Worm (Caenorhabditis elegans) whole organism, L3 larva: ENCODE data around the gene T03G6.3.
A peak's percentile ranks its signal among the peaks of the same experiment; 100 is the strongest.

Experiments used
- R02D3.7 ChIP-seq: fragments of 150-350 bp; optimal IDR thresholded peaks from 2 replicates; lab custom pipeline; 2014; ENCODE audit warnings: missing biosample characterization, missing genetic modification characterization
- ZK546.5 ChIP-seq: sonication (generic microtip); optimal IDR thresholded peaks from 2 replicates; lab custom pipeline; 2017; ENCODE audit warnings: missing biosample characterization, missing genetic modification characterization
- aly-2 ChIP-seq: fragments of 150-350 bp; optimal IDR thresholded peaks from 2 replicates; lab custom pipeline; 2014; ENCODE audit warnings: missing biosample characterization, missing genetic modification characterization
- ama-1 ChIP-seq: fragments of 150-350 bp; optimal IDR thresholded peaks from 2 replicates; lab custom pipeline; 2018
- ceh-28 ChIP-seq: fragments of 150-350 bp; optimal IDR thresholded peaks from 2 replicates; lab custom pipeline; 2014; ENCODE audit warnings: missing biosample characterization, missing genetic modification reagents, missing genetic modification characterization
- ceh-82 ChIP-seq: fragments of 150-350 bp; optimal IDR thresholded peaks from 2 replicates; lab custom pipeline; 2014; ENCODE audit warnings: missing biosample characterization, missing genetic modification characterization
- egl-5 ChIP-seq: fragments of 150-350 bp; optimal IDR thresholded peaks from 2 replicates; lab custom pipeline; 2017; ENCODE audit warnings: missing biosample characterization, missing genetic modification reagents, missing genetic modification characterization, inconsistent platforms
- elt-2 ChIP-seq: sonication (generic microtip); optimal IDR thresholded peaks from 2 replicates; lab custom pipeline; 2016; ENCODE audit warnings: missing genetic modification reagents, mild to moderate bottlenecking, missing genetic modification characterization, missing compliant biosample characterization
- elt-3 ChIP-seq, 3 experiments: fragments of 150-350 bp in 1 of 3; sonication (generic microtip) in 2 of 3; optimal IDR thresholded peaks; 2 replicates in 2 of 3; 4 replicates in 1 of 3; lab custom pipeline; 2014 to 2017; ENCODE audit warnings: missing biosample characterization in 3 of 3, missing genetic modification characterization in 3 of 3
- eor-1 ChIP-seq, 2 experiments: fragments of 150-350 bp; optimal IDR thresholded peaks; 2 replicates each; lab custom pipeline; 2014 to 2018; ENCODE audit warnings: missing biosample characterization in 2 of 2, missing genetic modification characterization in 2 of 2
- fkh-10 ChIP-seq: sonication (generic microtip); optimal IDR thresholded peaks from 2 replicates; lab custom pipeline; 2017; ENCODE audit warnings: missing biosample characterization, missing genetic modification reagents, missing genetic modification characterization
- fos-1 ChIP-seq: fragments of 150-350 bp; optimal IDR thresholded peaks from 2 replicates; lab custom pipeline; 2014; ENCODE audit warnings: missing biosample characterization, missing genetic modification characterization
- hmg-11 ChIP-seq: sonication (generic microtip); optimal IDR thresholded peaks from 2 replicates; lab custom pipeline; 2016; ENCODE audit warnings: missing genetic modification characterization, missing compliant biosample characterization
- lin-15B ChIP-seq: fragments of 150-350 bp; optimal IDR thresholded peaks from 2 replicates; lab custom pipeline; 2014; ENCODE audit warnings: missing biosample characterization, missing genetic modification characterization
- lin-39 ChIP-seq: fragments of 150-350 bp; optimal IDR thresholded peaks from 2 replicates; lab custom pipeline; 2018; ENCODE audit warnings: missing biosample characterization, missing genetic modification reagents, missing genetic modification characterization
- lsy-12 ChIP-seq: sonication (generic microtip); optimal IDR thresholded peaks from 2 replicates; lab custom pipeline; 2016; ENCODE audit warnings: mild to moderate bottlenecking, missing genetic modification characterization, missing compliant biosample characterization
- mml-1 ChIP-seq: fragments of 150-350 bp; sonication (generic microtip); optimal IDR thresholded peaks from 3 replicates; lab custom pipeline; 2014; ENCODE audit warnings: missing biosample characterization, missing genetic modification characterization
- nfya-1 ChIP-seq: sonication (generic microtip); optimal IDR thresholded peaks from 2 replicates; lab custom pipeline; 2017; ENCODE audit warnings: missing genetic modification characterization, mild to moderate bottlenecking, missing compliant biosample characterization, antibody characterized with exemption, moderate library complexity; ENCODE audit not compliant: insufficient read depth
- nhr-11 ChIP-seq: fragments of 150-350 bp; optimal IDR thresholded peaks from 2 replicates; lab custom pipeline; 2014; ENCODE audit warnings: missing biosample characterization, missing genetic modification characterization
- nhr-12 ChIP-seq: fragments of 150-350 bp; optimal IDR thresholded peaks from 2 replicates; lab custom pipeline; 2014; ENCODE audit warnings: missing biosample characterization, missing genetic modification characterization
- nhr-23 ChIP-seq: fragments of 150-350 bp; optimal IDR thresholded peaks from 2 replicates; lab custom pipeline; 2014; ENCODE audit warnings: missing biosample characterization, missing genetic modification reagents, missing genetic modification characterization
- nhr-237 ChIP-seq: fragments of 150-350 bp; optimal IDR thresholded peaks from 2 replicates; lab custom pipeline; 2014; ENCODE audit warnings: missing biosample characterization, missing genetic modification characterization
- nhr-25 ChIP-seq: sonication (generic microtip); optimal IDR thresholded peaks from 2 replicates; lab custom pipeline; 2017; ENCODE audit warnings: missing biosample characterization, missing genetic modification characterization
- nhr-28 ChIP-seq: fragments of 150-350 bp; optimal IDR thresholded peaks from 2 replicates; lab custom pipeline; 2014; ENCODE audit warnings: missing biosample characterization, missing genetic modification characterization
- pha-4 ChIP-seq: fragments of 150-350 bp; optimal IDR thresholded peaks from 2 replicates; lab custom pipeline; 2014; ENCODE audit warnings: missing biosample characterization, missing genetic modification reagents, missing genetic modification characterization
- pqm-1 ChIP-seq: fragments of 150-350 bp; optimal IDR thresholded peaks from 2 replicates; lab custom pipeline; 2017; ENCODE audit warnings: missing biosample characterization, missing genetic modification characterization, inconsistent platforms
- sea-2 ChIP-seq: fragments of 150-350 bp; sonication (generic microtip); optimal IDR thresholded peaks from 4 replicates; lab custom pipeline; 2014; ENCODE audit warnings: missing biosample characterization, missing genetic modification reagents, missing genetic modification characterization
- snpc-4 ChIP-seq: fragments of 150-350 bp; optimal IDR thresholded peaks from 2 replicates; lab custom pipeline; 2014; ENCODE audit warnings: missing biosample characterization, missing genetic modification characterization
- tbx-2 ChIP-seq: sonication (generic microtip); optimal IDR thresholded peaks from 2 replicates; lab custom pipeline; 2016; ENCODE audit warnings: mild to moderate bottlenecking, missing genetic modification characterization, missing compliant biosample characterization
- unc-39 ChIP-seq: sonication (generic microtip); optimal IDR thresholded peaks from 4 replicates; lab custom pipeline; 2017; ENCODE audit warnings: missing biosample characterization, missing genetic modification characterization
- unc-62 ChIP-seq: fragments of 150-350 bp; sonication (generic microtip); optimal IDR thresholded peaks from 4 replicates; lab custom pipeline; 2014; ENCODE audit warnings: missing biosample characterization, missing genetic modification reagents, missing genetic modification characterization
- zag-1 ChIP-seq: fragments of 150-350 bp; optimal IDR thresholded peaks from 2 replicates; lab custom pipeline; 2014; ENCODE audit warnings: missing biosample characterization, missing genetic modification characterization
- ztf-11 ChIP-seq: fragments of 150-350 bp; optimal IDR thresholded peaks from 2 replicates; lab custom pipeline; 2014; ENCODE audit warnings: missing biosample characterization, missing genetic modification characterization
- ztf-4 ChIP-seq: fragments of 150-350 bp; optimal IDR thresholded peaks from 2 replicates; lab custom pipeline; 2014; ENCODE audit warnings: missing biosample characterization, missing genetic modification characterization

T03G6.3 gene

DNA sequence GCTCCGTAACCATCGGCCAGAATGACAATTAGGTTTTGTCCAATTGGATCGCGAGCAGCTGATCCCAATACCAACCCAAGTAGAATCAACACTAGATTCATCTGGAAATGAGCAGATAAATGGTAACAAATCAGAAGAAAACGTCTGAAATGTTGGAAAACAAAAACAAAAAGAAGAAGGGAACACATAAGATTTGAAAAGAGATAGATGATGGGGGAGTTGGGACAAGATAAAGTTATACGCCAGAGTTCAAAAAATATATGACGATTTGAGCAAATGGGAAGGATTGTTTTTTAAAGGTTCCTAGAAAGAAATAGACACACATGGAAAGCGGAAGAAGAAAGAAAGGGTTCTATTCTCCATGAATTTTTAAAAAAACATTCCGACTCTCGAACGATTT is at the start of gene T03G6.3:
Gene T03G6.3, minus strand, starts transcription at position 101 of the 400 bp plus-strand sequence.
- TF ChIP-seq fos-1 (no peak), lin-39 (tag; lab: Kevin White, UChicago) (no peak), pha-4 (tag; lab: Kevin White, UChicago) (no peak), pqm-1 (tag; lab: Kevin White, UChicago) (no peak), hmg-11 (tag; lab: Kevin White, UChicago) (no peak), R02D3.7 (tag; lab: Kevin White, UChicago) (no peak), fkh-10 (no peak), nhr-28 (tag; lab: Kevin White, UChicago) (no peak), nhr-23 (tag; lab: Kevin White, UChicago) (no peak), ceh-82 (tag; lab: Kevin White, UChicago) (no peak), lsy-12 (tag; lab: Kevin White, UChicago) (no peak)

ce11 chrX:2664273-2664672 is 48.7 kb upstream of the T03G6.3 start, which contains the start of gene F54G2.1:
F54G2.1 (minus strand) TSS chrX:2664373.
- TF ChIP-seq unc-62 (GFP tag; lab: Kevin White, UChicago), result no peak
- no peak for TF ChIP-seq lin-15B (tag; lab: Kevin White, UChicago)
- TF ChIP-seq nhr-28 (tag; lab: Kevin White, UChicago), result no peak
- no peak for TF ChIP-seq ztf-11 (tag; lab: Kevin White, UChicago)
- no peak for TF ChIP-seq fkh-10
- no peak for TF ChIP-seq pqm-1 (tag; lab: Kevin White, UChicago)
- TF ChIP-seq lin-39 (tag; lab: Kevin White, UChicago), result no peak
- TF ChIP-seq nhr-11, result no peak
- TF ChIP-seq tbx-2, result no peak

- TF ChIP-seq nhr-237 (tag; lab: Kevin White, UChicago) (no peak), elt-2 (tag; lab: Kevin White, UChicago) (peak; percentile 9), ceh-82 (tag; lab: Kevin White, UChicago) (no peak), snpc-4 (tag; lab: Kevin White, UChicago) (peak; percentile 26), sea-2 (no peak), lsy-12 (tag; lab: Kevin White, UChicago) (no peak), R02D3.7 (tag; lab: Kevin White, UChicago) (no peak), aly-2 (tag; lab: Kevin White, UChicago) (no peak), ZK546.5 (tag; lab: Kevin White, UChicago) (no peak), elt-3 (tag; optimal IDR thresholded peaks at IDR 0.05; lab: Kevin White, UChicago) (no peak), ztf-11 (tag; lab: Kevin White, UChicago) (no peak)
- TF ChIP-seq, all 47 proteins: peak for 2
Measured at ce11 chrX:2663798-2664197, 48.3 kb upstream of the T03G6.3 start.

DNA sequence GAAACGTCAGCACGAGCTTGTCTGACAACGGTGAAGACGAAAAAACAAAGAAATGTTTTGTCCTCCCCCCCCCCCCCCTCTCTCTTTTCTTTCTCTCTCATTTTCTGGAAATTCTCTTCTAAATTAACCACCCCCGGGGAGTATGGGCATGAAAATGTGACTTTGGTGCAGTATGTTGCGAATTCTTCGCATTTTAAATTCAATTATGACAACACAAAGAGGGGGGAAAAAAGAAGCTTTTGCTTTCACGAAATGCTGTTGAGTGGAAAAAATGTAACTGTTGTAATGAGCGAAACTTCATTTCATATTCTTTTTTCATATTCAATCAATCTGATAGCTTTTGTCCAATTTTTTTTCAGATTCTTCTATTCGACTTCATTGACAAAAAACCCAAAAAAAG is 38.8 kb upstream of the T03G6.3 start:
- peak; percentile 79 for TF ChIP-seq fkh-10
- no peak for TF ChIP-seq ztf-11 (tag; lab: Kevin White, UChicago)

- no peak for TF ChIP-seq egl-5
- TF ChIP-seq zag-1, result no peak
- TF ChIP-seq ceh-28, result no peak
- no peak for TF ChIP-seq ztf-4 (tag; lab: Kevin White, UChicago)
- no peak for TF ChIP-seq unc-39 (tag; lab: Kevin White, UChicago)
- no peak for TF ChIP-seq mml-1
- no peak for TF ChIP-seq nhr-11
- TF ChIP-seq fkh-10, result no peak
- no peak for TF ChIP-seq ama-1 (lab: Kevin White, UChicago)
- TF ChIP-seq sea-2, result no peak
- TF ChIP-seq nfya-1, result no peak
- TF ChIP-seq pqm-1 (tag; lab: Kevin White, UChicago), result no peak
- no peak for TF ChIP-seq nhr-23 (tag; lab: Kevin White, UChicago)
- TF ChIP-seq aly-2 (tag; lab: Kevin White, UChicago), result no peak
Measured at ce11 chrX:2641094-2641493, 25.6 kb upstream of the T03G6.3 start.

DNA sequence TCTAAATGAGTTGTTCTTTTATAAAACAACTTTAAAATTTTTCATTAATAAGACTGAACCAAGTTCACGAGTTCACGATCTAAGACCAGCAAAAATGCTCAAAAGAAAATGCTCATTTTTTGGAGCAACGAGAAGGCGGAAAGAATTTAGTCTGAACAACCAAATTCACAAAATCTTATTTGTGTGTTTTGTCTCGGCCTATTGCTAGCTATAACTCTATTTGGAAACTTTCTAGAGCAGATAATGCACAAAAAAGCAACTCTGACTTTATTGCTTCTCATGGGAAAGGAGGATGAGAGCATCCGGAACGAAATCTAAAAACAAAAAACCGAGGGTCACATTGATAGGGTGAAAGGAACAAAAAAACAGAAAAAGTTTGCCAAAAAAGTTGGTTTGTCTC is 25.0 kb upstream of the T03G6.3 start:
- TF ChIP-seq nhr-12 (no peak), nhr-25 (tag; lab: Kevin White, UChicago) (no peak), ztf-11 (tag; lab: Kevin White, UChicago) (no peak), ZK546.5 (tag; lab: Kevin White, UChicago) (no peak), fkh-10 (peak; percentile 52), eor-1 (tag; optimal IDR thresholded peaks at IDR 0.05; lab: Kevin White, UChicago) (no peak), mml-1 (no peak)
